Worm (Caenorhabditis elegans): ENCODE results near the gene R53.4.

The R53.4 gene

DNA sequence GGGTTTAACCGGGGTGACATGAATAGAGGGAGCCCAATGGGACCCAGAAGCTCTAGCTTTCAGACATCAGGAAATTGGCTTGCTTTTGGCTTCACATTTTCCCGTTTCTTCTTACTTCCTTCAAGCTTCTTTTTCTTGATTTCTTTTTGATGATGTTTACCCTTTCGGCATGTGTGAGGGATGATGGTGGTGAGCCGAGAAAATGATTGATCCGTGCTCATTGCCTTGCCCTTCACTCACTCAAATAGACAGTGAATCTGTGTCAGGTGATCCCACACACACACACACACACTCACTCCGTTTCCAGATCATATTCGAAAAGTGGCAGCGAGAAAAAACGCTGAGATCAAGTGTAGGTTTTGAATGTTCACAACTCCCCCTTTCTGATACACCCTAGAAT lies 26.8 kb upstream of the R53.4 start:
- TF ChIP-seq fos-1 (tag; optimal IDR thresholded peaks at IDR 0.05) (no peak), nhr-77 (tag; optimal IDR thresholded peaks at IDR 0.05) (no peak), C34F6.9 (tag; optimal IDR thresholded peaks at IDR 0.05) (no peak), egl-27 (tag; optimal IDR thresholded peaks at IDR 0.05) (no peak), gmeb-1 (tag; optimal IDR thresholded peaks at IDR 0.05) (no peak), sem-4 (tag; optimal IDR thresholded peaks at IDR 0.05) (no peak), ztf-4 (tag; optimal IDR thresholded peaks at IDR 0.05) (no peak), elt-3 (tag; optimal IDR thresholded peaks at IDR 0.05) (no peak), unc-39 (tag; optimal IDR thresholded peaks at IDR 0.05) (no peak), lsy-2 (tag; optimal IDR thresholded peaks at IDR 0.05) (no peak), nhr-23 (tag; optimal IDR thresholded peaks at IDR 0.05) (no peak), nhr-21 (tag; optimal IDR thresholded peaks at IDR 0.05) (no peak), ama-1 (optimal IDR thresholded peaks at IDR 0.05) (no peak), mab-5 (tag; optimal IDR thresholded peaks at IDR 0.05) (no peak), F13H6.1 (tag; optimal IDR thresholded peaks at IDR 0.05) (no peak), skn-1 (tag; optimal IDR thresholded peaks at IDR 0.05) (no peak)

DNA sequence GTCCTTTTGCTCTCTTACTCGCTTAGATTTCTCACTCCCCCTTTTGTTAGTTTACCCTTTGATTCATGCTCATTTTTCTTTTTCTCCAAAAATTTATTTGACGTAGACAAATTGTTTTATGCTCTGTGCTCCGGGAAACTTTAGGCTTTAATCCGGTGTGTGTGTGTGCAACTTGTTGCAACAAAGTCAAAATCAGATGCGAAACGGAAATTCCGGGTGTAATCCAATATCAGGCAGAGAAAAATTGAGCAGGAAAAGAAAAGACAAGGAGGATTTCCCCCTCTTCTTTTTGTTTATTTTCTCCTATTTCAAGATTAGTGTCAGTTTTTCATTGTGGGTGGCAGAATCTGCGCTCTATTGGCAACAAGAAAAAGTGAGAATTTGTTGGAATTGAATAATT lies 24.6 kb upstream of the R53.4 start:
- peak; percentile 22 for TF ChIP-seq sma-9 (GFP tag; optimal IDR thresholded peaks at IDR 0.05)
- no peak for TF ChIP-seq sma-9 (tag; optimal IDR thresholded peaks at IDR 0.05)
- peak; percentile 38 for TF ChIP-seq F13H6.1 (tag; optimal IDR thresholded peaks at IDR 0.05)
- TF ChIP-seq mab-5 (tag; optimal IDR thresholded peaks at IDR 0.05): no peak
- no peak for TF ChIP-seq elt-3 (tag; optimal IDR thresholded peaks at IDR 0.05)
- TF ChIP-seq aly-2 (tag; optimal IDR thresholded peaks at IDR 0.05): no peak

DNA sequence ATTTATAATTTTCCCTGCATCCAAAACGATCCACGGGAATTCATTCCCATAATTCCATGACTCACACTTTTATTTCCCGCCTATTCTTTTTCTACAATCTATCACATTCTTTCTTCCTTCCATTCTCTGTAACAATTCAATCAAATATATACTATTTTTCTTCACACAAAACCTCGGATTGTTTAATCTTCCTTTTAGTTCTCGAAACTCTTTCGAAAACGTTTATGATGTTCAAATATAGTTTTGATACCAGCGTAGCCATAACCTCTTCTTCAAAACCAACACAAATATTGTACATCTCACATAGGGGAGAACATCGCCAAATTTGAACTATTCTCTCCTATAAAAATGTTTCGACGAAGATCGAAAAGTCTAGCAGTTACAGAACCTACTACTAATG lies 23.0 kb upstream of the R53.4 start, which contains the start of gene lec-3:
TSS of gene lec-3 (plus strand) at position 301 of the 400 bp plus-strand sequence.
- TF ChIP-seq mab-5 (tag; optimal IDR thresholded peaks at IDR 0.05) (no peak), zag-1 (tag; optimal IDR thresholded peaks at IDR 0.05) (no peak), nhr-237 (tag; optimal IDR thresholded peaks at IDR 0.05) (no peak), Y55F3AM.14 (GFP tag; optimal IDR thresholded peaks at IDR 0.05) (no peak), skn-1 (tag; optimal IDR thresholded peaks at IDR 0.05) (no peak), fos-1 (tag; optimal IDR thresholded peaks at IDR 0.05) (no peak), elt-3 (tag; optimal IDR thresholded peaks at IDR 0.05) (no peak), gmeb-1 (tag; optimal IDR thresholded peaks at IDR 0.05) (no peak), dmd-4 (tag; optimal IDR thresholded peaks at IDR 0.05) (no peak), F13H6.1 (tag; optimal IDR thresholded peaks at IDR 0.05) (no peak)

DNA sequence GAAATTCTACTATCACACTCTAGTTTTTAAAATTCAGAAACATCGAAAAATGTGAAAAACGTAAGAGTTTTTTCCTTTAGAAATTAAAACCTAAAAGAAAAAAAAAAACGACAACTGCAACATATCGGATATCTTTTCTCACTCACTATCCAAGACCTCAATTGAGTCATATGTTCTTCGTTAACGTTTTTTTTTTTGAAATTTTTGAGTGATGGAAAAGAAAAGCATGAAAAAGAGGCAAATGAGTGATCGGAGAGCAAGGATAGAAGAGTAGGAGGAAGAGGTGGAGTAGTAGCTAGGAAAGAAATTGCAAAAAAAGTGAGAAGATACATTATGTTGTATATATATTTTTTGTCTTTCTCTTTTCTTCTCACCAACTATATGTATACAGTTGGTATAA lies 21.7 kb upstream of the R53.4 start:
- TF ChIP-seq F13H6.1 (tag; optimal IDR thresholded peaks at IDR 0.05) (peak; percentile 25), C34F6.9 (tag; optimal IDR thresholded peaks at IDR 0.05) (peak; percentile 37), mab-5 (tag; optimal IDR thresholded peaks at IDR 0.05) (no peak), nhr-77 (tag; optimal IDR thresholded peaks at IDR 0.05) (no peak), blmp-1 (tag; optimal IDR thresholded peaks at IDR 0.05; ENCODE audit: insufficient read depth) (no peak)

DNA sequence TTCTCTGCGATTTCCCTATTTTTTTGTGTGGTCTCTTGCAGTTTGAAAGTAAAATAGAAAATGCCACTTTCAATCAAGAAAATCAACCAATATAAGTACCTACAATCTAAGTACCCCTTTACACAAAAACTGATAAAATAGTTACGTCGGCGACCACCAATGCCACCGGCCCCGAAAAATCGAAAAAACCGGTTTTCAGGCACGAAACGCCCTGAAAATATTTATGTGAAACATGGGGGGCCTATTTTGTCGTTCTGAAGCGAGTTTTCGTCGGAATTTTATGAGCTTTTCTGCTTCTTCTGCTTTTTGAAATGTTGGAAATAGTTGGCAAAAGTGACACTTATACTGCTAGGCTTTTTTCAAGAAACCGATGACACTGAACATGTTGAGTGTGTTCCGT lies 20.8 kb upstream of the R53.4 start:
- no peak for TF ChIP-seq egl-27 (tag; optimal IDR thresholded peaks at IDR 0.05)
- TF ChIP-seq snpc-4 (tag; optimal IDR thresholded peaks at IDR 0.05): no peak
- no peak for TF ChIP-seq nhr-11 (tag; optimal IDR thresholded peaks at IDR 0.05)
- TF ChIP-seq alr-1 (tag; optimal IDR thresholded peaks at IDR 0.05): no peak
- TF ChIP-seq ceh-16 (tag; optimal IDR thresholded peaks at IDR 0.05): no peak
- no peak for TF ChIP-seq Y55F3AM.14 (GFP tag; optimal IDR thresholded peaks at IDR 0.05)
- TF ChIP-seq ztf-1 (GFP tag; conservative IDR thresholded peaks at IDR 0.05): no peak
- TF ChIP-seq nhr-10 (tag; optimal IDR thresholded peaks at IDR 0.05): no peak
- no peak for TF ChIP-seq nhr-237 (tag; optimal IDR thresholded peaks at IDR 0.05)
- no peak for TF ChIP-seq sma-9 (GFP tag; optimal IDR thresholded peaks at IDR 0.05)
- no peak for TF ChIP-seq sma-9 (tag; optimal IDR thresholded peaks at IDR 0.05)
- no peak for TF ChIP-seq ceh-82 (tag; optimal IDR thresholded peaks at IDR 0.05)

DNA sequence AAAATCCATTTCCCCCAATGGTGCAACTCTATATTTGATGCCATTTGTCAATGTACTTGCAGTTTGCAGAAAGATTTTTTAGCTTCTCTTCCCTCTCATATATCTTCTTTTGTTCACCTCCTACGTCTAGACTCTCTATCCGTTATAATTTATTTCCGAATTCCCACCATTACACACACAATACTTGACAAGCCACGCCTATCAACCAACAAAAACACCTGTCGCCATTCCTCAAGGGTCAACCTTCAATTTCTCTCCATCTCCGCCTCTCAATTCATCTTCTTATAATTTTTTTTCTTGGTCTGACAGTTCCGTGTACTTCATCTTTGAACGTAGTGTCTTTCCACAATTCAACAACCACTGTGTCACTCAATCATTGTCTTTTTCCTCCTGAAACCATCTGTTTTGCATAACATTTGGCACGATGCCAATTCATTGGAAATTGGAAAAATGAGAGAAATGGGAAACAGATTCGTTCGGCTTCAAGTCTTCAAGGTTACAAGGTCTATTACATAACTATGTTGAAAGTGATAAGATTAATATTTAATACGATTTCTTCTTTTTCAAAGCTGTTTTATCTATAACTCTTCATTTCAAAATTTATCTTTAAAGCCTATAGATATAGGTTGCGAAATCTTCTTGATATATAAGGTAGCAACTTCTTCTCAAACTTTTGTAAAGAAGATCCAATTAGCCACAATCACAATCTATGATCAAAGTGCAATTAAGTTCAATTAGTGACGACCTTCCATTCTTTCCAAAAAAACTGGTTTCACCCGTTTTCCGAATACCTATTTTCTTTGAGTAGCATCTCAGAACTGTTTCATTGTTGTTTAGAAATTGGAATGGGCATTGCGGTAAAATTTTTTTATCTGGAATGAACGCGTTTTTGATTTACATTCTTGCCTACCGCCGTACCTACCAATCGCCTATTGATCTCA lies 19.1 kb upstream of the R53.4 start:
- no peak for TF ChIP-seq blmp-1 (tag; optimal IDR thresholded peaks at IDR 0.05; ENCODE audit: insufficient read depth)
- TF ChIP-seq nhr-12 (tag; optimal IDR thresholded peaks at IDR 0.05): no peak
- no peak for TF ChIP-seq ceh-82 (tag; optimal IDR thresholded peaks at IDR 0.05)
- no peak for TF ChIP-seq alr-1 (tag; optimal IDR thresholded peaks at IDR 0.05)
- no peak for TF ChIP-seq nhr-6 (tag; optimal IDR thresholded peaks at IDR 0.05)
- TF ChIP-seq gmeb-1 (tag; optimal IDR thresholded peaks at IDR 0.05): no peak
- no peak for TF ChIP-seq unc-62 (GFP tag; optimal IDR thresholded peaks at IDR 0.05)
- TF ChIP-seq elt-3 (tag; optimal IDR thresholded peaks at IDR 0.05): no peak
- TF ChIP-seq nhr-25 (tag; optimal IDR thresholded peaks at IDR 0.05): peak; percentile 54
- no peak for TF ChIP-seq peb-1 (tag; optimal IDR thresholded peaks at IDR 0.05)
- TF ChIP-seq ama-1 (optimal IDR thresholded peaks at IDR 0.05): no peak
- TF ChIP-seq ztf-1 (GFP tag; conservative IDR thresholded peaks at IDR 0.05): no peak
- TF ChIP-seq mbf-1 (tag; optimal IDR thresholded peaks at IDR 0.05): no peak
- TF ChIP-seq mab-5 (tag; optimal IDR thresholded peaks at IDR 0.05): peak; percentile 65
- TF ChIP-seq Y55F3AM.14 (GFP tag; optimal IDR thresholded peaks at IDR 0.05): no peak
- TF ChIP-seq sma-9 (GFP tag; optimal IDR thresholded peaks at IDR 0.05): peak; percentile 30
- TF ChIP-seq sma-9 (tag; optimal IDR thresholded peaks at IDR 0.05): no peak
